Fruit fly (Drosophila melanogaster) whole organism, embryonic: Measurements from ENCODE around the gene CG18661.

Experiments
- Bteb2 ChIP-seq: fragments of 200-800 bp; sonication (Bioruptor generic); optimal IDR thresholded peaks from 2 replicates; lab custom pipeline; 2016; ENCODE audit warnings: missing biosample characterization, missing genetic modification characterization
- CG10274 ChIP-seq: fragments of 200-800 bp; sonication (Bioruptor generic); optimal IDR thresholded peaks from 3 replicates; lab custom pipeline; 2017; ENCODE audit warnings: missing biosample characterization, mild to moderate bottlenecking, missing genetic modification characterization
- CG10462 ChIP-seq: fragments of 200-800 bp; sonication (Bioruptor generic); optimal IDR thresholded peaks from 2 replicates; lab custom pipeline; 2016; ENCODE audit warnings: missing biosample characterization, missing genetic modification characterization
- CG10979 ChIP-seq: fragments of 200-800 bp; sonication (Bioruptor generic); optimal IDR thresholded peaks from 2 replicates; lab custom pipeline; 2018; ENCODE audit warnings: missing biosample characterization, mild to moderate bottlenecking, missing genetic modification characterization, moderate library complexity
- CG12236 ChIP-seq: fragments of 200-800 bp; sonication (Bioruptor generic); optimal IDR thresholded peaks from 2 replicates; lab custom pipeline; 2016; ENCODE audit warnings: missing biosample characterization, missing genetic modification characterization
- CG12299 ChIP-seq: fragments of 200-800 bp; sonication (Bioruptor generic); optimal IDR thresholded peaks from 2 replicates; lab custom pipeline; 2018; ENCODE audit warnings: missing biosample characterization, mild to moderate bottlenecking, missing genetic modification characterization
- CG13123 ChIP-seq: fragments of 200-800 bp; sonication (Bioruptor generic); optimal IDR thresholded peaks from 2 replicates; lab custom pipeline; 2016; ENCODE audit warnings: missing biosample characterization, missing genetic modification characterization
- CG14667 ChIP-seq: fragments of 200-800 bp; sonication (Bioruptor generic); IDR thresholded peaks from 2 replicates; pipeline ENCODE4 v1.3.6; 2022; ENCODE audit warnings: missing biosample characterization, missing genetic modification characterization
- CG14710 ChIP-seq: fragments of 200-800 bp; sonication (Bioruptor generic); optimal IDR thresholded peaks from 3 replicates; lab custom pipeline; 2019; ENCODE audit warnings: missing biosample characterization, mild to moderate bottlenecking, missing genetic modification characterization, moderate library complexity
- CG16813 ChIP-seq: fragments of 200-800 bp; sonication (Bioruptor generic); IDR thresholded peaks from 3 replicates; pipeline ENCODE4 v1.3.6; 2022; ENCODE audit warnings: missing biosample characterization, missing genetic modification characterization; ENCODE audit not compliant: partially characterized antibody
- CG18011 ChIP-seq: fragments of 200-800 bp; sonication (Bioruptor generic); optimal IDR thresholded peaks from 2 replicates; lab custom pipeline; 2017; ENCODE audit warnings: missing biosample characterization, missing genetic modification characterization, mild to moderate bottlenecking, moderate library complexity, missing genotype
- CG2129 ChIP-seq: fragments of 200-800 bp; sonication (Bioruptor generic); IDR thresholded peaks from 2 replicates; pipeline ENCODE4 v1.3.6; 2022; ENCODE audit warnings: missing biosample characterization, missing genetic modification characterization; ENCODE audit not compliant: partially characterized antibody
- CG2875 ChIP-seq: fragments of 200-800 bp; sonication (Bioruptor generic); optimal IDR thresholded peaks from 2 replicates; lab custom pipeline; 2017; ENCODE audit warnings: missing biosample characterization, mild to moderate bottlenecking, missing genetic modification characterization, missing genetic modification reagents
- CG30403 ChIP-seq: fragments of 200-800 bp; sonication (Bioruptor generic); optimal IDR thresholded peaks from 3 replicates; lab custom pipeline; 2016; ENCODE audit warnings: missing biosample characterization, missing genetic modification characterization
- CG3847 ChIP-seq: fragments of 200-800 bp; sonication (Bioruptor generic); IDR thresholded peaks from 2 replicates; pipeline ENCODE4 v1.3.6; 2022; ENCODE audit warnings: missing biosample characterization, missing genetic modification characterization
- CG5180 ChIP-seq: fragments of 200-800 bp; sonication (Bioruptor generic); optimal IDR thresholded peaks from 3 replicates; lab custom pipeline; 2017; ENCODE audit warnings: missing biosample characterization, missing genetic modification characterization, mild to moderate bottlenecking, moderate library complexity, missing genetic modification reagents
- CG6689 ChIP-seq: fragments of 200-800 bp; sonication (Bioruptor generic); IDR thresholded peaks from 2 replicates; pipeline ENCODE4 v1.3.6; 2022; ENCODE audit warnings: missing biosample characterization, missing genetic modification characterization
- CG7839 ChIP-seq: fragments of 200-800 bp; sonication (Bioruptor generic); optimal IDR thresholded peaks from 3 replicates; lab custom pipeline; 2018; ENCODE audit warnings: missing biosample characterization, mild to moderate bottlenecking, missing genetic modification characterization, moderate library complexity
- CG8089 ChIP-seq: fragments of 200-800 bp; sonication (Bioruptor generic); optimal IDR thresholded peaks from 3 replicates; lab custom pipeline; 2016; ENCODE audit warnings: missing biosample characterization, missing genetic modification characterization
- CG8359 ChIP-seq: fragments of 200-800 bp; sonication (Bioruptor generic); optimal IDR thresholded peaks from 2 replicates; lab custom pipeline; 2017; ENCODE audit warnings: missing biosample characterization, mild to moderate bottlenecking, missing genetic modification characterization, borderline replicate concordance
- CG8765 ChIP-seq: fragments of 200-800 bp; sonication (Bioruptor generic); IDR thresholded peaks from 2 replicates; pipeline ENCODE4 v1.3.6; 2022; ENCODE audit warnings: missing biosample characterization, missing genetic modification characterization
- Fer2 ChIP-seq: fragments of 200-800 bp; sonication (Bioruptor generic); optimal IDR thresholded peaks from 2 replicates; lab custom pipeline; 2018; ENCODE audit warnings: missing biosample characterization, mild to moderate bottlenecking, missing genetic modification characterization, moderate library complexity
- Gsc ChIP-seq: fragments of 200-800 bp; sonication (Bioruptor generic); IDR thresholded peaks from 2 replicates; pipeline ENCODE4 v1.3.6; 2022; ENCODE audit warnings: missing biosample characterization, missing genetic modification characterization
- Hmx ChIP-seq: fragments of 200-800 bp; sonication (Bioruptor generic); optimal IDR thresholded peaks from 2 replicates; lab custom pipeline; 2016; ENCODE audit warnings: missing biosample characterization, missing genetic modification characterization
- Hr3 ChIP-seq: fragments of 200-800 bp; sonication (Bioruptor generic); optimal IDR thresholded peaks from 3 replicates; lab custom pipeline; 2016; ENCODE audit warnings: missing biosample characterization, missing genetic modification characterization
- MBD-R2 ChIP-seq: fragments of 200-800 bp; sonication (Bioruptor generic); IDR thresholded peaks from 2 replicates; pipeline ENCODE4 v1.3.6; 2022; ENCODE audit warnings: missing biosample characterization, missing genetic modification characterization
- Meics ChIP-seq: fragments of 200-800 bp; sonication (Bioruptor generic); optimal IDR thresholded peaks from 2 replicates; lab custom pipeline; 2017; ENCODE audit warnings: missing biosample characterization, mild to moderate bottlenecking, missing genetic modification characterization
- Mes4 ChIP-seq: fragments of 200-800 bp; sonication (Bioruptor generic); optimal IDR thresholded peaks from 2 replicates; lab custom pipeline; 2016; ENCODE audit warnings: missing biosample characterization, missing genetic modification characterization
- NC2α ChIP-seq: fragments of 200-800 bp; sonication (Bioruptor generic); optimal IDR thresholded peaks from 2 replicates; lab custom pipeline; 2016; ENCODE audit warnings: missing biosample characterization, missing genetic modification characterization
- NC2β ChIP-seq: fragments of 200-800 bp; sonication (Bioruptor generic); optimal IDR thresholded peaks from 2 replicates; lab custom pipeline; 2016; ENCODE audit warnings: missing biosample characterization, missing genetic modification characterization
- Nf-YB ChIP-seq: fragments of 200-800 bp; sonication (Bioruptor generic); optimal IDR thresholded peaks from 3 replicates; lab custom pipeline; 2019; ENCODE audit warnings: missing biosample characterization, mild to moderate bottlenecking, missing genetic modification characterization, moderate library complexity
- Sin3A ChIP-seq: fragments of >200 bp; optimal IDR thresholded peaks from 2 replicates; lab custom pipeline; 2018
- Six4 ChIP-seq: fragments of 200-800 bp; sonication (Bioruptor generic); optimal IDR thresholded peaks from 2 replicates; lab custom pipeline; 2016; ENCODE audit warnings: missing biosample characterization, missing genetic modification characterization
- bbx ChIP-seq: fragments of 200-800 bp; sonication (Bioruptor generic); IDR thresholded peaks from 2 replicates; pipeline ENCODE4 v1.3.6; 2022; ENCODE audit warnings: missing biosample characterization, missing genetic modification characterization; ENCODE audit not compliant: partially characterized antibody
- caup ChIP-seq: fragments of 200-800 bp; sonication (Bioruptor generic); optimal IDR thresholded peaks from 3 replicates; lab custom pipeline; 2017; ENCODE audit warnings: missing biosample characterization, mild to moderate bottlenecking, missing genetic modification characterization, moderate library complexity; ENCODE audit not compliant: severe bottlenecking
- chm ChIP-seq: fragments of 200-800 bp; sonication (Bioruptor generic); IDR thresholded peaks from 2 replicates; pipeline ENCODE4 v1.3.6; 2022; ENCODE audit warnings: missing biosample characterization, missing genetic modification characterization
- emc ChIP-seq: fragments of 200-800 bp; sonication (Bioruptor generic); optimal IDR thresholded peaks from 2 replicates; lab custom pipeline; 2016; ENCODE audit warnings: missing biosample characterization, missing genetic modification characterization
- exex ChIP-seq: fragments of 200-800 bp; sonication (Bioruptor generic); optimal IDR thresholded peaks from 4 replicates; lab custom pipeline; 2018; ENCODE audit warnings: missing biosample characterization, mild to moderate bottlenecking, missing genetic modification characterization, moderate library complexity
- gcm ChIP-seq: fragments of 200-800 bp; sonication (Bioruptor generic); optimal IDR thresholded peaks from 2 replicates; lab custom pipeline; 2019; ENCODE audit warnings: missing biosample characterization, mild to moderate bottlenecking, missing genetic modification characterization, moderate library complexity
- insv ChIP-seq, 2 experiments: fragments of 200-800 bp; sonication (Bioruptor generic); optimal IDR thresholded peaks; 3 replicates each; lab custom pipeline; 2016 to 2018; ENCODE audit warnings: missing biosample characterization in 2 of 2, missing genetic modification characterization in 2 of 2
- inv ChIP-seq: fragments of 200-800 bp; sonication (Bioruptor generic); IDR thresholded peaks from 2 replicates; pipeline ENCODE4 v1.3.6; 2022; ENCODE audit warnings: missing biosample characterization, missing genetic modification characterization; ENCODE audit not compliant: partially characterized antibody
- ken ChIP-seq: fragments of 200-800 bp; sonication (Bioruptor generic); IDR thresholded peaks from 3 replicates; pipeline ENCODE4 v1.3.6; 2022; ENCODE audit warnings: missing biosample characterization, missing genetic modification characterization
- lola ChIP-seq, 3 experiments: fragments of >200 bp in 2 of 3; fragments of 200-800 bp in 1 of 3; sonication (Bioruptor generic) in 1 of 3; optimal IDR thresholded peaks; 2 replicates each; lab custom pipeline; 2017 to 2019; ENCODE audit warnings: missing biosample characterization in 3 of 3, missing genetic modification characterization in 3 of 3, mild to moderate bottlenecking in 1 of 3, moderate library complexity in 1 of 3
- nom ChIP-seq: fragments of 200-800 bp; sonication (Bioruptor generic); optimal IDR thresholded peaks from 2 replicates; lab custom pipeline; 2017; ENCODE audit warnings: missing biosample characterization, missing genetic modification characterization, mild to moderate bottlenecking, moderate library complexity, missing genetic modification reagents
- p53 ChIP-seq: fragments of 200-800 bp; sonication (Bioruptor generic); optimal IDR thresholded peaks from 2 replicates; lab custom pipeline; 2016; ENCODE audit warnings: missing biosample characterization, missing genetic modification characterization
- peb ChIP-seq: fragments of 200-800 bp; sonication (Bioruptor generic); IDR thresholded peaks from 2 replicates; pipeline ENCODE4 v1.3.6; 2022; ENCODE audit warnings: missing biosample characterization, missing genetic modification characterization
- sisA ChIP-seq: fragments of 200-800 bp; sonication (Bioruptor generic); IDR thresholded peaks from 2 replicates; pipeline ENCODE4 v1.3.6; 2022; ENCODE audit warnings: missing biosample characterization, missing genetic modification characterization
- tgo ChIP-seq: fragments of 200-800 bp; sonication (Bioruptor generic); IDR thresholded peaks from 3 replicates; pipeline ENCODE4 v1.3.6; 2022; ENCODE audit warnings: missing biosample characterization, missing genetic modification characterization
- tio ChIP-seq: fragments of 200-800 bp; sonication (Bioruptor generic); optimal IDR thresholded peaks from 2 replicates; lab custom pipeline; 2017; ENCODE audit warnings: missing biosample characterization, missing genetic modification characterization, inconsistent platforms
- vnd ChIP-seq: fragments of 200-800 bp; sonication (Bioruptor generic); IDR thresholded peaks from 3 replicates; pipeline ENCODE4 v1.3.6; 2022; ENCODE audit warnings: missing biosample characterization, missing genetic modification characterization; ENCODE audit not compliant: partially characterized antibody

CG18661 gene

dm6 chr2L:8958046-8958497 lies 39.3 kb upstream of the CG18661 start (continued):
- no peak for TF ChIP-seq inv (GFP tag; lab: Robert Waterston, UW)
- peak; percentile 79 for TF ChIP-seq Nf-YB (GFP tag; lab: Kevin White, UChicago)
- TF ChIP-seq CG2875 (GFP tag; lab: Kevin White, UChicago), result peak; percentile 89
- TF ChIP-seq emc (GFP tag; lab: Kevin White, UChicago), result peak; percentile 74
- no peak for TF ChIP-seq Sin3A (lab: Kevin White, UChicago)
- TF ChIP-seq CG13123 (GFP tag; lab: Kevin White, UChicago), result peak; percentile 99
- TF ChIP-seq CG14667 (GFP tag; lab: Robert Waterston, UW), result peak; percentile 96
- peak; percentile 94 for TF ChIP-seq gcm (GFP tag; lab: Kevin White, UChicago)
- TF ChIP-seq CG2129, result no peak
- no peak for TF ChIP-seq bbx (GFP tag; lab: Robert Waterston, UW)
- peak; percentile 66 for TF ChIP-seq exex (tag; lab: Kevin White, UChicago)
- peak; percentile 97 for TF ChIP-seq ken (GFP tag; lab: Robert Waterston, UW)
- peak; percentile 68 for TF ChIP-seq CG8359
- TF ChIP-seq Meics (GFP tag; lab: Kevin White, UChicago), result peak; percentile 92
- TF ChIP-seq CG7839 (tag; lab: Kevin White, UChicago), result peak; percentile 94
- TF ChIP-seq Fer2 (tag; lab: Kevin White, UChicago), result peak; percentile 68
- TF ChIP-seq CG14710 (tag; lab: Kevin White, UChicago), result peak; percentile 94
- TF ChIP-seq caup (GFP tag; lab: Kevin White, UChicago), result peak; percentile 88
- TF ChIP-seq vnd, result no peak
- peak in 1 of 3 experiments; percentile 99 for TF ChIP-seq lola (GFP tag; optimal IDR thresholded peaks at IDR 0.05; lab: Kevin White, UChicago)
- peak; percentile 77 for TF ChIP-seq NC2α (GFP tag; lab: Kevin White, UChicago)
- peak; percentile 98 for TF ChIP-seq CG6689 (GFP tag; lab: Robert Waterston, UW)
- TF ChIP-seq Bteb2 (GFP tag; lab: Kevin White, UChicago), result peak; percentile 94
- peak; percentile 85 for TF ChIP-seq CG8089 (GFP tag; lab: Kevin White, UChicago)
- TF ChIP-seq tio (GFP tag; lab: Kevin White, UChicago), result peak; percentile 92
- no peak for TF ChIP-seq Gsc (GFP tag; lab: Robert Waterston, UW)
- peak; percentile 95 for TF ChIP-seq MBD-R2 (GFP tag; lab: Robert Waterston, UW)
- peak; percentile 98 for TF ChIP-seq sisA (GFP tag; lab: Robert Waterston, UW)
- TF ChIP-seq CG18011 (GFP tag; lab: Kevin White, UChicago), result peak; percentile 72
- peak; percentile 98 for TF ChIP-seq tgo (GFP tag; lab: Robert Waterston, UW)
- TF ChIP-seq CG8765, result peak; percentile 94
- peak; percentile 44 for TF ChIP-seq CG10274 (GFP tag; lab: Kevin White, UChicago)
- TF ChIP-seq Hr3 (GFP tag; lab: Kevin White, UChicago), result peak; percentile 93
- TF ChIP-seq Hmx (GFP tag; lab: Kevin White, UChicago), result peak; percentile 81
- TF ChIP-seq CG16813 (GFP tag; lab: Robert Waterston, UW), result no peak
- peak; percentile 93 for TF ChIP-seq CG12299 (tag; lab: Kevin White, UChicago)
- TF ChIP-seq nom (GFP tag; lab: Kevin White, UChicago), result no peak
- peak; percentile 97 for TF ChIP-seq CG10462
- TF ChIP-seq CG12236 (GFP tag; lab: Kevin White, UChicago), result peak; percentile 93
- TF ChIP-seq CG3847 (GFP tag; lab: Robert Waterston, UW), result peak; percentile 96
- peak; percentile 69 for TF ChIP-seq CG5180 (GFP tag; lab: Kevin White, UChicago)
- peak; percentile 96 for TF ChIP-seq CG30403 (GFP tag; lab: Kevin White, UChicago)
- peak; percentile 98 for TF ChIP-seq chm (GFP tag; lab: Robert Waterston, UW)
- peak; percentile 90 for TF ChIP-seq Mes4 (GFP tag; lab: Kevin White, UChicago)
- TF ChIP-seq insv (GFP tag; optimal IDR thresholded peaks at IDR 0.05; lab: Kevin White, UChicago), result peak in 1 of 2 experiments; percentile 46
- peak; percentile 97 for TF ChIP-seq CG10979 (tag; lab: Kevin White, UChicago)
- TF ChIP-seq NC2β (GFP tag; lab: Kevin White, UChicago), result peak; percentile 90
- TF ChIP-seq Six4 (GFP tag; lab: Kevin White, UChicago), result peak; percentile 93
- TF ChIP-seq p53 (GFP tag; lab: Kevin White, UChicago), result peak; percentile 86
- peak; percentile 97 for TF ChIP-seq peb (GFP tag; lab: Robert Waterston, UW)
